Fruit fly (Drosophila melanogaster) whole organism, embryonic: ENCODE data around the gene Eig71Ec.

ENCODE experiments used
- ATbp ChIP-seq: fragments of 200-800 bp; sonication (Bioruptor generic); optimal IDR thresholded peaks from 2 replicates; lab custom pipeline; 2017; ENCODE audit warnings: missing biosample characterization, mild to moderate bottlenecking, missing genetic modification characterization, missing genetic modification reagents
- B-H2 ChIP-seq: fragments of 200-800 bp; sonication (Bioruptor generic); optimal IDR thresholded peaks from 2 replicates; lab custom pipeline; 2018; ENCODE audit warnings: missing biosample characterization, mild to moderate bottlenecking, missing genetic modification characterization
- BtbVII ChIP-seq: fragments of 200-800 bp; sonication (Bioruptor generic); optimal IDR thresholded peaks from 3 replicates; lab custom pipeline; 2017; ENCODE audit warnings: missing biosample characterization, mild to moderate bottlenecking, missing genetic modification characterization
- CG10209 ChIP-seq: fragments of 200-800 bp; sonication (Bioruptor generic); optimal IDR thresholded peaks from 3 replicates; lab custom pipeline; 2017; ENCODE audit warnings: missing biosample characterization, mild to moderate bottlenecking, missing genetic modification characterization, missing genetic modification reagents
- CG10274 ChIP-seq: fragments of 200-800 bp; sonication (Bioruptor generic); optimal IDR thresholded peaks from 3 replicates; lab custom pipeline; 2017; ENCODE audit warnings: missing biosample characterization, mild to moderate bottlenecking, missing genetic modification characterization
- CG11696 ChIP-seq: fragments of 200-800 bp; sonication (Bioruptor generic); IDR thresholded peaks from 2 replicates; pipeline ENCODE4 v1.3.6; 2022; ENCODE audit warnings: missing biosample characterization, missing genetic modification characterization
- CG12071 ChIP-seq: fragments of 200-800 bp; sonication (Bioruptor generic); optimal IDR thresholded peaks from 3 replicates; lab custom pipeline; 2018; ENCODE audit warnings: missing biosample characterization, mild to moderate bottlenecking, missing genetic modification characterization
- CG12769 ChIP-seq: fragments of 200-800 bp; sonication (Bioruptor generic); optimal IDR thresholded peaks from 2 replicates; lab custom pipeline; 2019; ENCODE audit warnings: missing biosample characterization, mild to moderate bottlenecking, missing genetic modification characterization, moderate library complexity
- CG13287 ChIP-seq: fragments of 200-800 bp; sonication (Bioruptor generic); IDR thresholded peaks from 2 replicates; pipeline ENCODE4 v1.3.6; 2022; ENCODE audit warnings: missing biosample characterization, missing genetic modification characterization; ENCODE audit not compliant: partially characterized antibody
- CG13296 ChIP-seq: fragments of 200-800 bp; sonication (Bioruptor generic); optimal IDR thresholded peaks from 3 replicates; lab custom pipeline; 2018; ENCODE audit warnings: missing biosample characterization, mild to moderate bottlenecking, missing genetic modification characterization
- CG1647 ChIP-seq: fragments of 200-800 bp; sonication (Bioruptor generic); optimal IDR thresholded peaks from 3 replicates; lab custom pipeline; 2016; ENCODE audit warnings: missing biosample characterization, missing genetic modification characterization
- CG16815 ChIP-seq: fragments of 200-800 bp; sonication (Bioruptor generic); optimal IDR thresholded peaks from 3 replicates; lab custom pipeline; 2017; ENCODE audit warnings: missing biosample characterization, mild to moderate bottlenecking, missing genetic modification characterization
- CG17359 ChIP-seq: fragments of 200-800 bp; sonication (Bioruptor generic); optimal IDR thresholded peaks from 3 replicates; lab custom pipeline; 2018; ENCODE audit warnings: missing biosample characterization, mild to moderate bottlenecking, missing genetic modification characterization, moderate library complexity
- CG17385 ChIP-seq: fragments of 200-800 bp; sonication (Bioruptor generic); optimal IDR thresholded peaks from 3 replicates; lab custom pipeline; 2018; ENCODE audit warnings: missing biosample characterization, mild to moderate bottlenecking, missing genetic modification characterization
- CG18262 ChIP-seq: fragments of 200-800 bp; optimal IDR thresholded peaks from 3 replicates; lab custom pipeline; 2019; ENCODE audit warnings: missing biosample characterization, mild to moderate bottlenecking, missing genetic modification characterization, moderate library complexity
- CG2116 ChIP-seq: fragments of 200-800 bp; sonication (Bioruptor generic); optimal IDR thresholded peaks from 3 replicates; lab custom pipeline; 2018; ENCODE audit warnings: missing biosample characterization, mild to moderate bottlenecking, missing genetic modification characterization
- CG4360 ChIP-seq: fragments of 200-800 bp; sonication (Bioruptor generic); IDR thresholded peaks from 2 replicates; pipeline ENCODE4 v1.3.6; 2022; ENCODE audit warnings: missing biosample characterization, missing genetic modification characterization
- CG4404 ChIP-seq: fragments of 200-800 bp; sonication (Bioruptor generic); IDR thresholded peaks from 2 replicates; pipeline ENCODE4 v1.3.6; 2022; ENCODE audit warnings: missing biosample characterization, missing genetic modification characterization
- CG7928 ChIP-seq: fragments of 200-800 bp; sonication (Bioruptor generic); optimal IDR thresholded peaks from 2 replicates; lab custom pipeline; 2017; ENCODE audit warnings: missing biosample characterization, mild to moderate bottlenecking, missing genetic modification characterization
- CG7987 ChIP-seq: fragments of 200-800 bp; sonication (Bioruptor generic); optimal IDR thresholded peaks from 2 replicates; lab custom pipeline; 2018; ENCODE audit warnings: missing biosample characterization, mild to moderate bottlenecking, missing genetic modification characterization, moderate library complexity
- CG9609 ChIP-seq: fragments of 200-800 bp; sonication (Bioruptor generic); optimal IDR thresholded peaks from 3 replicates; lab custom pipeline; 2016; ENCODE audit warnings: missing biosample characterization, missing genetic modification characterization
- CG9727 ChIP-seq: fragments of 200-800 bp; sonication (Bioruptor generic); optimal IDR thresholded peaks from 3 replicates; lab custom pipeline; 2017; ENCODE audit warnings: missing biosample characterization, mild to moderate bottlenecking, missing genetic modification characterization
- CoRest ChIP-seq: fragments of 200-800 bp; sonication (Bioruptor generic); optimal IDR thresholded peaks from 3 replicates; lab custom pipeline; 2018; ENCODE audit warnings: missing biosample characterization, mild to moderate bottlenecking, missing genetic modification characterization, moderate library complexity
- CrebB ChIP-seq: fragments of 200-800 bp; sonication (Bioruptor generic); optimal IDR thresholded peaks from 3 replicates; lab custom pipeline; 2018; ENCODE audit warnings: missing biosample characterization, mild to moderate bottlenecking, missing genetic modification characterization
- Deaf1 ChIP-seq: fragments of 200-800 bp; optimal IDR thresholded peaks from 3 replicates; lab custom pipeline; 2019; ENCODE audit warnings: missing biosample characterization, mild to moderate bottlenecking, missing genetic modification characterization, moderate library complexity
- E2f1 ChIP-seq: fragments of 200-800 bp; sonication (Bioruptor generic); IDR thresholded peaks from 2 replicates; pipeline ENCODE4 v1.3.6; 2022; ENCODE audit warnings: missing biosample characterization, missing genetic modification characterization
- Elba2 ChIP-seq: fragments of 200-800 bp; sonication (Bioruptor generic); optimal IDR thresholded peaks from 3 replicates; lab custom pipeline; 2016; ENCODE audit warnings: missing biosample characterization, missing genetic modification characterization
- Ets65A ChIP-seq: fragments of 200-800 bp; sonication (Bioruptor generic); peaks from one replicate; lab custom pipeline; 2016; ENCODE audit warnings: missing biosample characterization, missing genetic modification characterization
- Fer1 ChIP-seq: fragments of 200-800 bp; sonication (Bioruptor generic); optimal IDR thresholded peaks from 2 replicates; lab custom pipeline; 2017; ENCODE audit warnings: missing biosample characterization, mild to moderate bottlenecking, missing genetic modification characterization
- Hr78 ChIP-seq, 2 experiments: fragments of 200-800 bp in 1 of 2; fragments of >200 bp in 1 of 2; sonication (Bioruptor generic) in 1 of 2; optimal IDR thresholded peaks; 2 replicates each; lab custom pipeline; 2017 to 2019; ENCODE audit warnings: missing biosample characterization in 2 of 2, missing genetic modification characterization in 2 of 2, mild to moderate bottlenecking in 1 of 2, moderate library complexity in 1 of 2
- MBD-R2 ChIP-seq: fragments of 200-800 bp; sonication (Bioruptor generic); IDR thresholded peaks from 2 replicates; pipeline ENCODE4 v1.3.6; 2022; ENCODE audit warnings: missing biosample characterization, missing genetic modification characterization
- Mrtf ChIP-seq: fragments of 200-800 bp; sonication (Bioruptor generic); IDR thresholded peaks from 3 replicates; pipeline ENCODE4 v1.3.6; 2022; ENCODE audit warnings: missing biosample characterization, missing genetic modification characterization
- NK7.1 ChIP-seq: fragments of 200-800 bp; sonication (Bioruptor generic); optimal IDR thresholded peaks from 3 replicates; lab custom pipeline; 2016; ENCODE audit warnings: missing biosample characterization, missing genetic modification characterization
- Neu2 ChIP-seq: fragments of 200-800 bp; sonication (Bioruptor generic); optimal IDR thresholded peaks from 3 replicates; lab custom pipeline; 2016; ENCODE audit warnings: missing biosample characterization, missing genetic modification characterization, borderline replicate concordance
- Xrp1 ChIP-seq: fragments of 200-800 bp; sonication (Bioruptor generic); IDR thresholded peaks from 2 replicates; pipeline ENCODE4 v1.3.6; 2022; ENCODE audit warnings: missing biosample characterization, missing genetic modification characterization
- ap ChIP-seq: fragments of 200-800 bp; sonication (Bioruptor generic); IDR thresholded peaks from 2 replicates; pipeline ENCODE4 v1.3.6; 2022; ENCODE audit warnings: missing biosample characterization, missing genetic modification characterization
- bab2 ChIP-seq: fragments of 200-800 bp; sonication (Bioruptor generic); optimal IDR thresholded peaks from 2 replicates; lab custom pipeline; 2016; ENCODE audit warnings: missing biosample characterization, missing genetic modification characterization
- bcd ChIP-seq: fragments of 200-800 bp; sonication (Bioruptor generic); optimal IDR thresholded peaks from 2 replicates; lab custom pipeline; 2017; ENCODE audit warnings: missing biosample characterization, mild to moderate bottlenecking, missing genetic modification characterization
- caup ChIP-seq: fragments of 200-800 bp; sonication (Bioruptor generic); optimal IDR thresholded peaks from 3 replicates; lab custom pipeline; 2017; ENCODE audit warnings: missing biosample characterization, mild to moderate bottlenecking, missing genetic modification characterization, moderate library complexity; ENCODE audit not compliant: severe bottlenecking
- chif ChIP-seq, 2 experiments: fragments of 200-800 bp; sonication (Bioruptor generic); optimal IDR thresholded peaks; 3 replicates each; lab custom pipeline; 2016; ENCODE audit warnings: missing biosample characterization in 2 of 2, missing genetic modification characterization in 2 of 2
- croc ChIP-seq: fragments of 200-800 bp; sonication (Bioruptor generic); conservative IDR thresholded peaks from 3 replicates; pipeline ENCODE4 v1.3.6; 2022; ENCODE audit warnings: missing biosample characterization, missing genetic modification characterization
- dm ChIP-seq: fragments of 200-800 bp; sonication (Bioruptor generic); optimal IDR thresholded peaks from 3 replicates; lab custom pipeline; 2016; ENCODE audit warnings: missing biosample characterization, missing genetic modification characterization
- fd102C ChIP-seq: fragments of 200-800 bp; sonication (Bioruptor generic); optimal IDR thresholded peaks from 2 replicates; lab custom pipeline; 2018; ENCODE audit warnings: missing biosample characterization, mild to moderate bottlenecking, missing genetic modification characterization, moderate library complexity
- gcm2 ChIP-seq: fragments of 200-800 bp; sonication (Bioruptor generic); optimal IDR thresholded peaks from 2 replicates; lab custom pipeline; 2016; ENCODE audit warnings: missing biosample characterization, missing genetic modification characterization
- kni ChIP-seq: fragments of 200-800 bp; sonication (Bioruptor generic); optimal IDR thresholded peaks from 3 replicates; lab custom pipeline; 2017; ENCODE audit warnings: mild to moderate bottlenecking, missing biosample characterization, missing genetic modification reagents, missing genetic modification characterization
- lmd ChIP-seq: fragments of 200-800 bp; sonication (Bioruptor generic); IDR thresholded peaks from 2 replicates; pipeline ENCODE4 v1.3.6; 2022; ENCODE audit warnings: missing biosample characterization, missing genetic modification characterization
- mirr ChIP-seq: fragments of 200-800 bp; sonication (Bioruptor generic); optimal IDR thresholded peaks from 3 replicates; lab custom pipeline; 2018; ENCODE audit warnings: missing biosample characterization, mild to moderate bottlenecking, missing genetic modification characterization
- rib ChIP-seq: fragments of 200-800 bp; sonication (Bioruptor generic); IDR thresholded peaks from 2 replicates; pipeline ENCODE4 v1.3.6; 2022; ENCODE audit warnings: missing biosample characterization, missing genetic modification characterization
- seq ChIP-seq: fragments of 200-800 bp; sonication (Bioruptor generic); IDR thresholded peaks from 2 replicates; pipeline ENCODE4 v1.3.6; 2022; ENCODE audit warnings: missing biosample characterization, missing genetic modification characterization
- ssp ChIP-seq: fragments of 200-800 bp; sonication (Bioruptor generic); IDR thresholded peaks from 2 replicates; pipeline ENCODE4 v1.3.6; 2022; ENCODE audit warnings: missing biosample characterization, missing genetic modification characterization
- zen2 ChIP-seq: fragments of 200-800 bp; sonication (Bioruptor generic); IDR thresholded peaks from 3 replicates; pipeline ENCODE4 v1.3.6; 2022; ENCODE audit warnings: missing biosample characterization, missing genetic modification characterization; ENCODE audit not compliant: partially characterized antibody
- zfh1 ChIP-seq: fragments of 200-800 bp; sonication (Bioruptor generic); IDR thresholded peaks from 3 replicates; pipeline ENCODE4 v1.3.6; 2022; ENCODE audit warnings: missing biosample characterization, missing genetic modification characterization

Gene Eig71Ec

dm6 chr3L:15632653-15633052 lies 19.4 kb downstream of the Eig71Ec start (continued):
- TF ChIP-seq CG17359, result no peak
- TF ChIP-seq Fer1 (GFP tag; lab: Kevin White, UChicago), result peak; percentile 6
- TF ChIP-seq Xrp1 (GFP tag; lab: Robert Waterston, UW), result no peak
- no peak for TF ChIP-seq CG9609 (GFP tag; lab: Kevin White, UChicago)
- TF ChIP-seq CG12769 (tag; lab: Kevin White, UChicago), result no peak
- no peak for TF ChIP-seq croc (GFP tag; lab: Robert Waterston, UW)
- TF ChIP-seq CG7928 (GFP tag; lab: Kevin White, UChicago), result no peak
- TF ChIP-seq gcm2, result no peak
- no peak for TF ChIP-seq CoRest (tag; lab: Kevin White, UChicago)
- TF ChIP-seq zfh1, result no peak
- TF ChIP-seq Elba2 (GFP tag; lab: Kevin White, UChicago), result no peak
- no peak for TF ChIP-seq MBD-R2 (GFP tag; lab: Robert Waterston, UW)
- TF ChIP-seq chif (GFP tag; optimal IDR thresholded peaks at IDR 0.05; lab: Kevin White, UChicago), result no peak
- peak; percentile 25 for TF ChIP-seq CG7987
- no peak for TF ChIP-seq ap (GFP tag; lab: Robert Waterston, UW)
- no peak for TF ChIP-seq CG4360
- no peak for TF ChIP-seq ssp (GFP tag; lab: Robert Waterston, UW)
- no peak for TF ChIP-seq CG16815 (GFP tag; lab: Kevin White, UChicago)
- TF ChIP-seq Neu2 (GFP tag; lab: Kevin White, UChicago), result no peak
- TF ChIP-seq Mrtf, result no peak
- no peak for TF ChIP-seq fd102C
- TF ChIP-seq mirr (GFP tag; lab: Kevin White, UChicago), result peak; percentile 8
- peak; percentile 8 for TF ChIP-seq B-H2
- TF ChIP-seq caup, result peak; percentile 48
- no peak for TF ChIP-seq CG10209
- TF ChIP-seq ATbp (GFP tag; lab: Kevin White, UChicago), result peak; percentile 12
- TF ChIP-seq bcd (GFP tag; lab: Kevin White, UChicago), result no peak
- no peak for TF ChIP-seq rib (GFP tag; lab: Robert Waterston, UW)
- TF ChIP-seq CG13287, result no peak
- TF ChIP-seq zen2, result no peak
- no peak for TF ChIP-seq CG17385
- no peak for TF ChIP-seq lmd (GFP tag; lab: Robert Waterston, UW)
- no peak for TF ChIP-seq E2f1 (GFP tag; lab: Robert Waterston, UW)
- peak; percentile 18 for TF ChIP-seq CrebB (tag; lab: Kevin White, UChicago)
- TF ChIP-seq dm (GFP tag; lab: Kevin White, UChicago), result no peak
- no peak for TF ChIP-seq CG11696
- TF ChIP-seq CG4404 (GFP tag; lab: Robert Waterston, UW), result no peak
- no peak for TF ChIP-seq CG9727 (GFP tag; lab: Kevin White, UChicago)
- TF ChIP-seq Deaf1, result no peak
- peak; percentile 0 for TF ChIP-seq CG12071
- TF ChIP-seq seq (GFP tag; lab: Robert Waterston, UW), result no peak
- no peak for TF ChIP-seq CG1647 (GFP tag; lab: Kevin White, UChicago)
- no peak for TF ChIP-seq Ets65A (GFP tag; lab: Kevin White, UChicago)
- TF ChIP-seq NK7.1, result no peak
- TF ChIP-seq bab2 (GFP tag; lab: Kevin White, UChicago), result no peak
- TF ChIP-seq CG10274 (GFP tag; lab: Kevin White, UChicago), result no peak
- TF ChIP-seq kni (GFP tag; lab: Kevin White, UChicago), result no peak
- peak; percentile 21 for TF ChIP-seq BtbVII (GFP tag; lab: Kevin White, UChicago)
- peak; percentile 54 for TF ChIP-seq CG13296 (GFP tag; lab: Kevin White, UChicago)
- TF ChIP-seq CG2116, result no peak
- no peak for TF ChIP-seq Hr78 (GFP tag; optimal IDR thresholded peaks at IDR 0.05; lab: Kevin White, UChicago)
- TF ChIP-seq CG18262 (tag; lab: Kevin White, UChicago), result no peak
